Worm (Caenorhabditis elegans) whole organism, mixed stage, embryonic: Measurements from ENCODE around the gene sdz-13.

Experiments
- ceh-43 ChIP-seq: fragments of 200-800 bp; sonication (Bioruptor generic); optimal IDR thresholded peaks from 2 replicates; lab custom pipeline; 2018; ENCODE audit warnings: mild to moderate bottlenecking, missing genetic modification characterization, moderate library complexity, missing compliant biosample characterization
- ceh-83 ChIP-seq: fragments of 200-800 bp; sonication (Bioruptor generic); optimal IDR thresholded peaks from 2 replicates; lab custom pipeline; 2018; ENCODE audit warnings: mild to moderate bottlenecking, missing genetic modification characterization, missing compliant biosample characterization
- lin-32 ChIP-seq: fragments of 200-800 bp; sonication (Bioruptor generic); optimal IDR thresholded peaks from 2 replicates; lab custom pipeline; 2018; ENCODE audit warnings: mild to moderate bottlenecking, missing genetic modification characterization, missing compliant biosample characterization
- mep-1 ChIP-seq: fragments of 150-350 bp; optimal IDR thresholded peaks from 2 replicates; lab custom pipeline; 2017; ENCODE audit warnings: missing biosample characterization, missing genetic modification reagents, missing genetic modification characterization, inconsistent platforms
- nhr-28 ChIP-seq: fragments of 150-350 bp; optimal IDR thresholded peaks from 2 replicates; lab custom pipeline; 2014; ENCODE audit warnings: missing biosample characterization, missing genetic modification characterization
- ztf-11 ChIP-seq: fragments of 150-350 bp; optimal IDR thresholded peaks from 2 replicates; lab custom pipeline; 2014; ENCODE audit warnings: missing biosample characterization, missing genetic modification characterization

DNA sequence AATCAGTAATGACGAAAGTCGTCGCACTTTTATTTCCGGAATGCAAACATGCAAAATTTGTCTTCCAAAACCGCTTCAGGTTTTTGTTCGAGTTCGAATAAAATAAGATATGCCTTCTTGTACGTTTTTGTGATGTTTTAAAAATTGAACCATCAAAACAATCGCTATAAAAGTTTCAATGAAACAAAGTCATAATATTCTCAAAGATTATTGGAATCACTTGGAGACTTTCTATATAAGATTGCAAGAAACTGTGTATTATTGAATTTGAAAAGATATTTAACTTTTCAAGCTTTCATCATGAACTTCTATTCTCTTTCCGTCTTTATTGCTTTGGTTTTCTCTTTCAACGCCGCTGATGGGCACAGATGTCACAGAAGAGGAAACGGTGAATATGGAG lies 2.6 kb downstream of the sdz-13 start, which contains the start of gene fipr-14:
- TF ChIP-seq ceh-43 (GFP tag; lab: Kevin White, UChicago) = no peak
- TF ChIP-seq lin-32 (GFP tag; lab: Kevin White, UChicago) = no peak
- no peak for TF ChIP-seq mep-1 (tag; lab: Kevin White, UChicago)
- no peak for TF ChIP-seq ztf-11 (tag; lab: Kevin White, UChicago)
- no peak for TF ChIP-seq nhr-28 (tag; lab: Kevin White, UChicago)
- TF ChIP-seq ceh-83 = no peak
